ENCODE assay signal across 6 worm cellular contexts in the genomic region with DNA sequence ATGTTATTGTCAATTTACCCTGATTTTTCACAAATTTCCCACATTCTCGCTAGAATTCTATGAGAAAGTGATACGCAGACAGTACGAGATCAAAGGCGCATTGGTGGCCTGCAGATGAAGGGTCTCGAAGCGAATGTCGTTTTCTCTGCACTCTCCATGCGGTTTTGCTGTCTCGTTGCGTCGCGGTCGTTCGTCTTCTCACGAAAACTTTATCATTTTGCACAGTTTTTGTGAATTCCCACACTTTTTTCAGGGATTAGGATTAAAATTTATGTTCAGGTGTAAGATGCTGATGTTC.
A peak's percentile ranks its signal among the peaks of the same experiment; 100 is the strongest.
TF ChIP-seq lines count a peak whose summit lies in the region.

No protein-coding gene starts in this region.

TF ChIP-seq in whole organism, L1 larva, 84 proteins besides CTCF, POLR2A, EP300 and RAD21 (continued from another document and continues in another):
- TF ChIP-seq pag-3 (tag; optimal IDR thresholded peaks at IDR 0.05; lab: Kevin White, UChicago; ENCODE audit: borderline replicate concordance, insufficient read depth), result no peak
- TF ChIP-seq nhr-90 (tag; optimal IDR thresholded peaks at IDR 0.05; lab: Kevin White, UChicago; ENCODE audit: poor library complexity), result peak; percentile 79
- no peak for TF ChIP-seq zip-4 (GFP tag; optimal IDR thresholded peaks at IDR 0.05; lab: Kevin White, UChicago)
- TF ChIP-seq unc-130 (tag; optimal IDR thresholded peaks at IDR 0.05; lab: Kevin White, UChicago), result peak; percentile 65
- TF ChIP-seq nhr-12 (tag; optimal IDR thresholded peaks at IDR 0.05; lab: Kevin White, UChicago), result no peak
- no peak for TF ChIP-seq tlp-1 (tag; optimal IDR thresholded peaks at IDR 0.05; lab: Kevin White, UChicago)
- peak; percentile 82 for TF ChIP-seq pax-3 (tag; optimal IDR thresholded peaks at IDR 0.05; lab: Kevin White, UChicago)
- TF ChIP-seq aly-2 (tag; optimal IDR thresholded peaks at IDR 0.05; lab: Kevin White, UChicago), result peak; percentile 63
- peak; percentile 89 for TF ChIP-seq C16A3.4 (tag; optimal IDR thresholded peaks at IDR 0.05; lab: Kevin White, UChicago)
- TF ChIP-seq ets-5 (GFP tag; IDR thresholded peaks at IDR 0.05; lab: Robert Waterston, UW), result no peak
- TF ChIP-seq egl-13 (tag; optimal IDR thresholded peaks at IDR 0.05; lab: Kevin White, UChicago), result peak; percentile 40
- peak; percentile 87 to 92 for TF ChIP-seq lin-35 (GFP tag; optimal IDR thresholded peaks at IDR 0.05; lab: Kevin White, UChicago)
- peak; percentile 59 for TF ChIP-seq skn-1 (tag; optimal IDR thresholded peaks at IDR 0.05; lab: Kevin White, UChicago)
- TF ChIP-seq isw-1 (GFP tag; IDR thresholded peaks at IDR 0.05; lab: Robert Waterston, UW), result peak; percentile 85
- TF ChIP-seq ceh-8 (GFP tag; optimal IDR thresholded peaks at IDR 0.05; lab: Kevin White, UChicago), result peak; percentile 40
- TF ChIP-seq lin-39 (tag; optimal IDR thresholded peaks at IDR 0.05; lab: Kevin White, UChicago), result peak; percentile 54
- TF ChIP-seq xbp-1 (tag; optimal IDR thresholded peaks at IDR 0.05; lab: Kevin White, UChicago), result peak; percentile 85
- TF ChIP-seq snpc-4 (tag; optimal IDR thresholded peaks at IDR 0.05; lab: Kevin White, UChicago), result peak; percentile 45
- TF ChIP-seq jun-1 (tag; optimal IDR thresholded peaks at IDR 0.05; lab: Kevin White, UChicago), result peak; percentile 80
- TF ChIP-seq zag-1 (tag; optimal IDR thresholded peaks at IDR 0.05; lab: Kevin White, UChicago), result peak; percentile 57
- no peak for TF ChIP-seq fkh-4 (tag; optimal IDR thresholded peaks at IDR 0.05; lab: Kevin White, UChicago; ENCODE audit: borderline replicate concordance)

TF ChIP-seq in whole organism, L2 larva, 48 proteins besides CTCF, POLR2A, EP300 and RAD21 (continued from another document and continues in another):
- TF ChIP-seq mab-5 (tag; optimal IDR thresholded peaks at IDR 0.05; lab: Kevin White, UChicago), result peak; percentile 80
- no peak for TF ChIP-seq ztf-11 (tag; optimal IDR thresholded peaks at IDR 0.05; lab: Kevin White, UChicago)
- TF ChIP-seq unc-39 (tag; optimal IDR thresholded peaks at IDR 0.05; lab: Kevin White, UChicago), result no peak
- no peak for TF ChIP-seq ceh-82 (tag; optimal IDR thresholded peaks at IDR 0.05; lab: Kevin White, UChicago)
- peak; percentile 39 for TF ChIP-seq snpc-4 (tag; optimal IDR thresholded peaks at IDR 0.05; lab: Kevin White, UChicago)
- no peak for TF ChIP-seq nhr-23 (tag; optimal IDR thresholded peaks at IDR 0.05; lab: Kevin White, UChicago)
- no peak for TF ChIP-seq Y55F3AM.14 (GFP tag; optimal IDR thresholded peaks at IDR 0.05; lab: Kevin White, UChicago)
- TF ChIP-seq ceh-16 (tag; optimal IDR thresholded peaks at IDR 0.05; lab: Kevin White, UChicago), result no peak
- TF ChIP-seq zag-1 (tag; optimal IDR thresholded peaks at IDR 0.05; lab: Kevin White, UChicago), result peak; percentile 21
- TF ChIP-seq nhr-6 (tag; optimal IDR thresholded peaks at IDR 0.05; lab: Kevin White, UChicago), result no peak
- peak; percentile 62 for TF ChIP-seq sma-3 (GFP tag; optimal IDR thresholded peaks at IDR 0.05; lab: Kevin White, UChicago)
- peak; percentile 49 for TF ChIP-seq fos-1 (tag; optimal IDR thresholded peaks at IDR 0.05; lab: Kevin White, UChicago)
- TF ChIP-seq elt-3 (tag; optimal IDR thresholded peaks at IDR 0.05; lab: Kevin White, UChicago), result no peak
- TF ChIP-seq dmd-4 (tag; optimal IDR thresholded peaks at IDR 0.05; lab: Kevin White, UChicago), result no peak
- peak; percentile 98 for TF ChIP-seq nhr-129 (tag; optimal IDR thresholded peaks at IDR 0.05; lab: Kevin White, UChicago)
- TF ChIP-seq R02D3.7 (tag; optimal IDR thresholded peaks at IDR 0.05; lab: Kevin White, UChicago), result peak; percentile 33
- peak; percentile 23 for TF ChIP-seq sem-4 (tag; optimal IDR thresholded peaks at IDR 0.05; lab: Kevin White, UChicago)
- TF ChIP-seq skn-1 (tag; optimal IDR thresholded peaks at IDR 0.05; lab: Kevin White, UChicago), result no peak
- TF ChIP-seq alr-1 (tag; optimal IDR thresholded peaks at IDR 0.05; lab: Kevin White, UChicago), result no peak
- TF ChIP-seq egl-27 (tag; optimal IDR thresholded peaks at IDR 0.05; lab: Kevin White, UChicago), result peak; percentile 36
- TF ChIP-seq gmeb-1 (tag; optimal IDR thresholded peaks at IDR 0.05; lab: Kevin White, UChicago), result peak; percentile 83
- peak; percentile 85 for TF ChIP-seq F13H6.1 (tag; optimal IDR thresholded peaks at IDR 0.05; lab: Kevin White, UChicago)

TF ChIP-seq in whole organism, L3 larva, 47 proteins besides CTCF, POLR2A, EP300 and RAD21 (continued from another document):
- TF ChIP-seq tbx-2 (tag; optimal IDR thresholded peaks at IDR 0.05; lab: Kevin White, UChicago) (peak; percentile 8), elt-1 (tag; optimal IDR thresholded peaks at IDR 0.05; lab: Kevin White, UChicago) (peak; percentile 8), nhr-77 (tag; optimal IDR thresholded peaks at IDR 0.05; lab: Kevin White, UChicago) (no peak), elt-3 (tag; optimal IDR thresholded peaks at IDR 0.05; lab: Kevin White, UChicago) (peak in 1 of 3 experiments; percentile 76), ceh-28 (tag; optimal IDR thresholded peaks at IDR 0.05; lab: Kevin White, UChicago) (peak; percentile 49), snpc-4 (tag; optimal IDR thresholded peaks at IDR 0.05; lab: Kevin White, UChicago) (peak; percentile 88), mdl-1 (tag; optimal IDR thresholded peaks at IDR 0.05; lab: Kevin White, UChicago) (no peak), R02D3.7 (tag; optimal IDR thresholded peaks at IDR 0.05; lab: Kevin White, UChicago) (peak; percentile 77), hmg-11 (tag; optimal IDR thresholded peaks at IDR 0.05; lab: Kevin White, UChicago) (peak; percentile 66), nhr-43 (tag; optimal IDR thresholded peaks at IDR 0.05; lab: Kevin White, UChicago; ENCODE audit: poor library complexity, severe bottlenecking) (peak; percentile 78), nhr-67 (tag; optimal IDR thresholded peaks at IDR 0.05; lab: Kevin White, UChicago) (no peak), skn-1 (tag; optimal IDR thresholded peaks at IDR 0.05; lab: Kevin White, UChicago) (peak; percentile 78), egl-5 (tag; optimal IDR thresholded peaks at IDR 0.05; lab: Kevin White, UChicago) (peak; percentile 62), jun-1 (tag; optimal IDR thresholded peaks at IDR 0.05; lab: Kevin White, UChicago) (peak; percentile 49), nhr-25 (tag; optimal IDR thresholded peaks at IDR 0.05; lab: Kevin White, UChicago) (peak; percentile 73)
TF ChIP-seq in whole organism, L3 larva: peak in this region for 20.

TF ChIP-seq in whole organism, L4 larva, 104 proteins besides CTCF, POLR2A, EP300 and RAD21 (continued from another document and continues in another):
- TF ChIP-seq ztf-11 (tag; optimal IDR thresholded peaks at IDR 0.05; lab: Kevin White, UChicago) (no peak), nhr-6 (tag; optimal IDR thresholded peaks at IDR 0.05; lab: Kevin White, UChicago) (peak; percentile 78), snpc-4 (tag; optimal IDR thresholded peaks at IDR 0.05; lab: Kevin White, UChicago) (no peak), fkh-10 (GFP tag; optimal IDR thresholded peaks at IDR 0.05; lab: Kevin White, UChicago) (peak; percentile 44), Y5F2A.4 (GFP tag; optimal IDR thresholded peaks at IDR 0.05; lab: Kevin White, UChicago) (no peak), ceh-62 (tag; optimal IDR thresholded peaks at IDR 0.05; lab: Kevin White, UChicago) (no peak), jun-1 (tag; optimal IDR thresholded peaks at IDR 0.05; lab: Kevin White, UChicago) (peak; percentile 53), nhr-237 (tag; optimal IDR thresholded peaks at IDR 0.05; lab: Kevin White, UChicago) (no peak), madf-9 (GFP tag; conservative IDR thresholded peaks at IDR 0.05; lab: Robert Waterston, UW) (peak; percentile 53; the same call in 1 of the 2 replicates), set-16 (GFP tag; IDR thresholded peaks at IDR 0.05; lab: Robert Waterston, UW) (no peak), mxl-3 (GFP tag; optimal IDR thresholded peaks at IDR 0.05; lab: Kevin White, UChicago) (peak; percentile 30), egl-27 (tag; optimal IDR thresholded peaks at IDR 0.05; lab: Kevin White, UChicago) (no peak), nhr-28 (tag; optimal IDR thresholded peaks at IDR 0.05; lab: Kevin White, UChicago) (peak; percentile 69), nhr-11 (tag; optimal IDR thresholded peaks at IDR 0.05; lab: Kevin White, UChicago) (peak; percentile 66), hmg-1.1 (GFP tag; IDR thresholded peaks at IDR 0.05; lab: Robert Waterston, UW) (peak; percentile 70), zfp-3 (GFP tag; conservative IDR thresholded peaks at IDR 0.05; lab: Robert Waterston, UW) (no peak), skn-1 (tag; optimal IDR thresholded peaks at IDR 0.05; lab: Kevin White, UChicago) (peak; percentile 16), T20F7.1 (GFP tag; optimal IDR thresholded peaks at IDR 0.05; lab: Kevin White, UChicago) (no peak), ceh-20 (GFP tag; IDR thresholded peaks at IDR 0.05; lab: Robert Waterston, UW) (peak; percentile 37; the same call in 1 of the 2 replicates), lin-1 (GFP tag; IDR thresholded peaks at IDR 0.05; lab: Robert Waterston, UW) (no peak), hlh-11 (tag; optimal IDR thresholded peaks at IDR 0.05; lab: Kevin White, UChicago) (peak; percentile 68), aha-1 (tag; lab: Kevin White, UChicago) (peak; percentile 98), Y75B8A.6 (GFP tag; IDR thresholded peaks at IDR 0.05; lab: Robert Waterston, UW) (no peak), gei-8 (GFP tag; optimal IDR thresholded peaks at IDR 0.05; lab: Kevin White, UChicago) (no peak), pqm-1 (tag; optimal IDR thresholded peaks at IDR 0.05; lab: Kevin White, UChicago) (no peak), dve-1 (tag; optimal IDR thresholded peaks at IDR 0.05; lab: Kevin White, UChicago; ENCODE audit: insufficient read depth) (peak; percentile 81)

TF ChIP-seq in whole organism, late embryonic, 69 proteins besides CTCF, POLR2A, EP300 and RAD21 (continued from another document):
- TF ChIP-seq nfya-1 (tag; optimal IDR thresholded peaks at IDR 0.05; lab: Kevin White, UChicago), result peak; percentile 87
- TF ChIP-seq pag-3 (tag; optimal IDR thresholded peaks at IDR 0.05; lab: Kevin White, UChicago; ENCODE audit: borderline replicate concordance), result no peak
- TF ChIP-seq hlh-30 (tag; optimal IDR thresholded peaks at IDR 0.05; lab: Kevin White, UChicago; ENCODE audit: insufficient read depth), result no peak
- no peak for TF ChIP-seq che-1 (tag; optimal IDR thresholded peaks at IDR 0.05; lab: Kevin White, UChicago)
- TF ChIP-seq elt-2 (tag; optimal IDR thresholded peaks at IDR 0.05; lab: Kevin White, UChicago), result peak; percentile 3
- peak; percentile 30 for TF ChIP-seq pros-1 (tag; optimal IDR thresholded peaks at IDR 0.05; lab: Kevin White, UChicago)
- peak; percentile 56 for TF ChIP-seq unc-55 (GFP tag; optimal IDR thresholded peaks at IDR 0.05; lab: Kevin White, UChicago)
- peak; percentile 10 for TF ChIP-seq unc-42 (tag; optimal IDR thresholded peaks at IDR 0.05; lab: Kevin White, UChicago)
- peak; percentile 39 for TF ChIP-seq ceh-18 (tag; optimal IDR thresholded peaks at IDR 0.05; lab: Kevin White, UChicago)

TF ChIP-seq in whole organism, young adult, 124 proteins besides CTCF, POLR2A, EP300 and RAD21 (continued from another document and continues in another):
- peak; percentile 78 for TF ChIP-seq lsl-1 (GFP tag; optimal IDR thresholded peaks at IDR 0.05; lab: Kevin White, UChicago)
- peak; percentile 89 for TF ChIP-seq snpc-4 (GFP tag; optimal IDR thresholded peaks at IDR 0.05; lab: Kevin White, UChicago)
- peak; percentile 74 to 95 (median 92) for TF ChIP-seq snpc-4 (tag; optimal IDR thresholded peaks at IDR 0.05; lab: Kevin White, UChicago)
- no peak for TF ChIP-seq F10E7.11 (tag; optimal IDR thresholded peaks at IDR 0.05; lab: Kevin White, UChicago)
- 0 out of 2 replicates have a peak, but pooled peaks have one; percentile 14 for TF ChIP-seq lir-1 (GFP tag; conservative IDR thresholded peaks at IDR 0.05; lab: Robert Waterston, UW)
- peak; percentile 41 for TF ChIP-seq dpl-1 (GFP tag; optimal IDR thresholded peaks at IDR 0.05; lab: Kevin White, UChicago)
- peak; percentile 79 for TF ChIP-seq ceh-91 (GFP tag; IDR thresholded peaks at IDR 0.05; lab: Robert Waterston, UW)
- TF ChIP-seq Y67H2A.10 (GFP tag; conservative IDR thresholded peaks at IDR 0.05; lab: Robert Waterston, UW), result peak; percentile 16; the same call in 1 of the 2 replicates
- peak; percentile 99 for TF ChIP-seq madf-3 (GFP tag; IDR thresholded peaks at IDR 0.05; lab: Robert Waterston, UW)
- peak; percentile 91 for TF ChIP-seq mcd-1 (GFP tag; IDR thresholded peaks at IDR 0.05; lab: Robert Waterston, UW)
- peak; percentile 91 for TF ChIP-seq ekl-4 (GFP tag; IDR thresholded peaks at IDR 0.05; lab: Robert Waterston, UW)
- TF ChIP-seq sdz-38 (tag; optimal IDR thresholded peaks at IDR 0.05; lab: Kevin White, UChicago), result no peak
- TF ChIP-seq unc-130 (GFP tag; optimal IDR thresholded peaks at IDR 0.05; lab: Kevin White, UChicago), result peak; percentile 76
- TF ChIP-seq F23B12.7 (tag; optimal IDR thresholded peaks at IDR 0.05; lab: Kevin White, UChicago; ENCODE audit: insufficient read depth), result peak; percentile 56
- peak; percentile 66; the same call in 1 of the 2 replicates for TF ChIP-seq Y95B8A.8 (GFP tag; IDR thresholded peaks at IDR 0.05; lab: Robert Waterston, UW)
- TF ChIP-seq ztf-18 (tag; optimal IDR thresholded peaks at IDR 0.05; lab: Kevin White, UChicago), result peak; percentile 25
- peak; percentile 79 for TF ChIP-seq efl-1 (GFP tag; optimal IDR thresholded peaks at IDR 0.05; lab: Kevin White, UChicago)
- 0 out of 2 replicates have a peak, but pooled peaks have one; percentile 47 for TF ChIP-seq ztf-28 (GFP tag; IDR thresholded peaks at IDR 0.05; lab: Robert Waterston, UW)
- no peak for TF ChIP-seq ama-1 (optimal IDR thresholded peaks at IDR 0.05; lab: Kevin White, UChicago)
- no peak for TF ChIP-seq ama-1 (GFP tag; optimal IDR thresholded peaks at IDR 0.05; lab: Kevin White, UChicago)
- peak; percentile 81; the same call in 1 of the 2 replicates for TF ChIP-seq Y53G8AR.9 (GFP tag; conservative IDR thresholded peaks at IDR 0.05; lab: Robert Waterston, UW)
- peak; percentile 12 for TF ChIP-seq madf-10 (tag; optimal IDR thresholded peaks at IDR 0.05; lab: Kevin White, UChicago)
- peak; percentile 67 for TF ChIP-seq madf-8 (GFP tag; conservative IDR thresholded peaks at IDR 0.05; lab: Robert Waterston, UW)
- peak; percentile 51 for TF ChIP-seq athp-1 (tag; optimal IDR thresholded peaks at IDR 0.05; lab: Kevin White, UChicago)
- no peak for TF ChIP-seq mes-4 (tag; optimal IDR thresholded peaks at IDR 0.05; lab: Kevin White, UChicago)
- TF ChIP-seq pbrm-1 (GFP tag; IDR thresholded peaks at IDR 0.05; lab: Robert Waterston, UW), result peak; percentile 85; the same call in 1 of the 2 replicates
- TF ChIP-seq snpc-1.3 (tag; optimal IDR thresholded peaks at IDR 0.05; lab: Kevin White, UChicago; ENCODE audit: insufficient read depth), result peak; percentile 58
- TF ChIP-seq nhr-27 (tag; optimal IDR thresholded peaks at IDR 0.05; lab: Kevin White, UChicago), result peak; percentile 12
- TF ChIP-seq ztf-3 (GFP tag; optimal IDR thresholded peaks at IDR 0.05; lab: Kevin White, UChicago), result no peak
- TF ChIP-seq sea-2 (GFP tag; IDR thresholded peaks at IDR 0.05; lab: Robert Waterston, UW), result no peak
- TF ChIP-seq ZK185.1 (tag; optimal IDR thresholded peaks at IDR 0.05; lab: Kevin White, UChicago; ENCODE audit: poor library complexity, severe bottlenecking), result peak; percentile 68
- no peak for TF ChIP-seq ztf-25 (GFP tag; IDR thresholded peaks at IDR 0.05; lab: Robert Waterston, UW)
- peak; percentile 87 for TF ChIP-seq lin-54 (GFP tag; optimal IDR thresholded peaks at IDR 0.05; lab: Kevin White, UChicago)
- no peak for TF ChIP-seq T26A5.8 (tag; optimal IDR thresholded peaks at IDR 0.05; lab: Kevin White, UChicago)
- TF ChIP-seq nfyb-1 (GFP tag; IDR thresholded peaks at IDR 0.05; lab: Robert Waterston, UW), result peak; percentile 77; the same call in 1 of the 2 replicates
- peak; percentile 98 for TF ChIP-seq F33H1.4 (GFP tag; IDR thresholded peaks at IDR 0.05; lab: Robert Waterston, UW)
- TF ChIP-seq attf-3 (GFP tag; conservative IDR thresholded peaks at IDR 0.05; lab: Robert Waterston, UW), result peak; percentile 51; the same call in 1 of the 2 replicates
- TF ChIP-seq F49E8.2 (tag; optimal IDR thresholded peaks at IDR 0.05; lab: Kevin White, UChicago; ENCODE audit: insufficient read depth), result peak; percentile 81
- peak; percentile 89 for TF ChIP-seq madf-6 (GFP tag; IDR thresholded peaks at IDR 0.05; lab: Robert Waterston, UW)
- peak; percentile 70 for TF ChIP-seq snpc-1.1 (tag; optimal IDR thresholded peaks at IDR 0.05; lab: Kevin White, UChicago; ENCODE audit: insufficient read depth)
- peak; percentile 68; the same call in 1 of the 2 replicates for TF ChIP-seq C17E4.6 (GFP tag; IDR thresholded peaks at IDR 0.05; lab: Robert Waterston, UW)
- TF ChIP-seq ceh-100 (GFP tag; IDR thresholded peaks at IDR 0.05; lab: Robert Waterston, UW), result peak; percentile 39
